Fruit fly (Drosophila melanogaster) Kc167 (cell line): ENCODE results near the gene CG46512.
"Not testable (repeated sequence)": the region's sequence is repeated elsewhere in the genome, so short reads cannot be mapped to it uniquely, and the experiment has no call there.

Source experiments
- Myc ChIP-seq: fragments of >200 bp; optimal IDR thresholded peaks from 2 replicates; lab custom pipeline; 2017; ENCODE audit warnings: missing external identifiers
- psq ChIP-seq: fragments of >200 bp; optimal IDR thresholded peaks from 2 replicates; lab custom pipeline; 2017; ENCODE audit warnings: missing external identifiers

dm6 chrX:22172341-22172740 is 14.8 kb upstream of the CG46512 start, which contains the start of gene CG46509:
- not testable (repeated sequence) for TF ChIP-seq Myc, psq (lab: Kevin White, UChicago)
